Fruit fly (Drosophila melanogaster) whole organism, embryonic: ENCODE data around the gene tay.
A peak's percentile ranks its signal among the peaks of the same experiment; 100 is the strongest.

Experiments
- BtbVII ChIP-seq: fragments of 200-800 bp; sonication (Bioruptor generic); optimal IDR thresholded peaks from 3 replicates; lab custom pipeline; 2017; ENCODE audit warnings: missing biosample characterization, mild to moderate bottlenecking, missing genetic modification characterization
- Bteb2 ChIP-seq: fragments of 200-800 bp; sonication (Bioruptor generic); optimal IDR thresholded peaks from 2 replicates; lab custom pipeline; 2016; ENCODE audit warnings: missing biosample characterization, missing genetic modification characterization
- CG13287 ChIP-seq: fragments of 200-800 bp; sonication (Bioruptor generic); IDR thresholded peaks from 2 replicates; pipeline ENCODE4 v1.3.6; 2022; ENCODE audit warnings: missing biosample characterization, missing genetic modification characterization; ENCODE audit not compliant: partially characterized antibody
- CG14441 ChIP-seq: fragments of 200-800 bp; sonication (Bioruptor generic); IDR thresholded peaks from 2 replicates; pipeline ENCODE4 v1.3.6; 2022; ENCODE audit warnings: missing biosample characterization, missing genetic modification characterization
- CG15514 ChIP-seq: fragments of 200-800 bp; sonication (Bioruptor generic); optimal IDR thresholded peaks from 3 replicates; lab custom pipeline; 2017; ENCODE audit warnings: missing biosample characterization, missing genetic modification characterization, mild to moderate bottlenecking, moderate library complexity, missing genetic modification reagents
- CG17359 ChIP-seq: fragments of 200-800 bp; sonication (Bioruptor generic); optimal IDR thresholded peaks from 3 replicates; lab custom pipeline; 2018; ENCODE audit warnings: missing biosample characterization, mild to moderate bottlenecking, missing genetic modification characterization, moderate library complexity
- CG18262 ChIP-seq: fragments of 200-800 bp; optimal IDR thresholded peaks from 3 replicates; lab custom pipeline; 2019; ENCODE audit warnings: missing biosample characterization, mild to moderate bottlenecking, missing genetic modification characterization, moderate library complexity
- CG2120 ChIP-seq: fragments of 200-800 bp; sonication (Bioruptor generic); optimal IDR thresholded peaks from 3 replicates; lab custom pipeline; 2016; ENCODE audit warnings: missing biosample characterization, missing genetic modification characterization
- CG30431 ChIP-seq: fragments of 200-800 bp; sonication (Bioruptor generic); optimal IDR thresholded peaks from 2 replicates; lab custom pipeline; 2017; ENCODE audit warnings: missing biosample characterization, missing genetic modification characterization
- CG32767 ChIP-seq: fragments of 200-800 bp; sonication (Bioruptor generic); IDR thresholded peaks from 2 replicates; pipeline ENCODE4 v1.3.6; 2022; ENCODE audit warnings: missing biosample characterization, missing genetic modification characterization
- CG34376 ChIP-seq: fragments of 200-800 bp; sonication (Bioruptor generic); optimal IDR thresholded peaks from 2 replicates; lab custom pipeline; 2018; ENCODE audit warnings: missing biosample characterization, mild to moderate bottlenecking, missing genetic modification characterization
- CG34422 ChIP-seq: fragments of 200-800 bp; sonication (Bioruptor generic); IDR thresholded peaks from 3 replicates; pipeline ENCODE4 v1.3.6; 2022; ENCODE audit warnings: missing biosample characterization, missing genetic modification characterization
- CG4707 ChIP-seq: fragments of 200-800 bp; sonication (Bioruptor generic); optimal IDR thresholded peaks from 2 replicates; lab custom pipeline; 2018; ENCODE audit warnings: missing biosample characterization, mild to moderate bottlenecking, missing genetic modification characterization, moderate library complexity
- CG9215 ChIP-seq: fragments of 200-800 bp; sonication (Bioruptor generic); IDR thresholded peaks from 2 replicates; pipeline ENCODE4 v1.3.6; 2022; ENCODE audit warnings: missing biosample characterization, missing genetic modification characterization
- Camta ChIP-seq: fragments of 200-800 bp; sonication (Bioruptor generic); optimal IDR thresholded peaks from 2 replicates; lab custom pipeline; 2016; ENCODE audit warnings: missing biosample characterization, missing genetic modification characterization
- Hmr ChIP-seq: fragments of 200-800 bp; sonication (Bioruptor generic); optimal IDR thresholded peaks from 3 replicates; lab custom pipeline; 2017; ENCODE audit warnings: mild to moderate bottlenecking, missing biosample characterization, missing genetic modification reagents, missing genetic modification characterization
- Hr78 ChIP-seq, 2 experiments: fragments of 200-800 bp in 1 of 2; fragments of >200 bp in 1 of 2; sonication (Bioruptor generic) in 1 of 2; optimal IDR thresholded peaks; 2 replicates each; lab custom pipeline; 2017 to 2019; ENCODE audit warnings: missing biosample characterization in 2 of 2, missing genetic modification characterization in 2 of 2, mild to moderate bottlenecking in 1 of 2, moderate library complexity in 1 of 2
- Lhr ChIP-seq: fragments of 200-800 bp; sonication (Bioruptor generic); optimal IDR thresholded peaks from 3 replicates; lab custom pipeline; 2017; ENCODE audit warnings: mild to moderate bottlenecking, missing biosample characterization, missing genetic modification reagents, missing genetic modification characterization
- MBD-R2 ChIP-seq: fragments of 200-800 bp; sonication (Bioruptor generic); IDR thresholded peaks from 2 replicates; pipeline ENCODE4 v1.3.6; 2022; ENCODE audit warnings: missing biosample characterization, missing genetic modification characterization
- MESR4 ChIP-seq: fragments of 200-800 bp; sonication (Bioruptor generic); optimal IDR thresholded peaks from 2 replicates; lab custom pipeline; 2018; ENCODE audit warnings: missing biosample characterization, mild to moderate bottlenecking, missing genetic modification characterization, moderate library complexity
- Mes4 ChIP-seq: fragments of 200-800 bp; sonication (Bioruptor generic); optimal IDR thresholded peaks from 2 replicates; lab custom pipeline; 2016; ENCODE audit warnings: missing biosample characterization, missing genetic modification characterization
- NFAT ChIP-seq: fragments of 200-800 bp; sonication (Bioruptor generic); IDR thresholded peaks from 2 replicates; pipeline ENCODE4 v1.3.6; 2022; ENCODE audit warnings: missing biosample characterization, missing genetic modification characterization
- Nf-YB ChIP-seq: fragments of 200-800 bp; sonication (Bioruptor generic); optimal IDR thresholded peaks from 3 replicates; lab custom pipeline; 2019; ENCODE audit warnings: missing biosample characterization, mild to moderate bottlenecking, missing genetic modification characterization, moderate library complexity
- Oli ChIP-seq: fragments of 200-800 bp; sonication (Bioruptor generic); optimal IDR thresholded peaks from 2 replicates; lab custom pipeline; 2018; ENCODE audit warnings: missing biosample characterization, mild to moderate bottlenecking, missing genetic modification characterization, moderate library complexity
- Optix ChIP-seq: fragments of 200-800 bp; sonication (Bioruptor generic); IDR thresholded peaks from 3 replicates; pipeline ENCODE4 v1.3.6; 2022; ENCODE audit warnings: missing biosample characterization, missing genetic modification characterization
- Pdp1 ChIP-seq, 2 experiments: fragments of 200-800 bp; sonication (Bioruptor generic); optimal IDR thresholded peaks; 3 replicates each; lab custom pipeline; 2016; ENCODE audit warnings: missing biosample characterization in 2 of 2, missing genetic modification characterization in 2 of 2, mild to moderate bottlenecking in 1 of 2, moderate library complexity in 1 of 2
- Sry-δ ChIP-seq: fragments of 200-800 bp; sonication (Bioruptor generic); optimal IDR thresholded peaks from 2 replicates; lab custom pipeline; 2016; ENCODE audit warnings: missing biosample characterization, missing genetic modification characterization
- Trl ChIP-seq, 3 experiments: fragments of >200 bp in 2 of 3; fragments of 200-800 bp in 1 of 3; sonication (Bioruptor generic) in 1 of 3; optimal IDR thresholded peaks; 2 replicates in 1 of 3; 3 replicates in 2 of 3; lab custom pipeline; 2016 to 2017; ENCODE audit warnings: missing biosample characterization in 1 of 3, missing genetic modification characterization in 1 of 3
- Usf ChIP-seq: fragments of 200-800 bp; sonication (Bioruptor generic); optimal IDR thresholded peaks from 2 replicates; lab custom pipeline; 2017; ENCODE audit warnings: missing genotype, missing biosample characterization, missing genetic modification characterization
- ato ChIP-seq: fragments of 200-800 bp; sonication (Bioruptor generic); IDR thresholded peaks from 2 replicates; pipeline ENCODE4 v1.3.6; 2022; ENCODE audit warnings: missing biosample characterization, missing genetic modification characterization; ENCODE audit not compliant: partially characterized antibody
- az2 ChIP-seq: fragments of 200-800 bp; sonication (Bioruptor generic); optimal IDR thresholded peaks from 3 replicates; lab custom pipeline; 2016; ENCODE audit warnings: missing biosample characterization, missing genetic modification characterization
- chinmo ChIP-seq: fragments of 200-800 bp; sonication (Bioruptor generic); IDR thresholded peaks from 4 replicates; pipeline ENCODE4 v1.3.6; 2022; ENCODE audit warnings: missing biosample characterization, missing genetic modification characterization; ENCODE audit not compliant: partially characterized antibody
- dysf ChIP-seq: fragments of 200-800 bp; sonication (Bioruptor generic); IDR thresholded peaks from 3 replicates; pipeline ENCODE4 v1.3.6; 2022; ENCODE audit warnings: missing biosample characterization, missing genetic modification characterization
- eyg ChIP-seq: fragments of 200-800 bp; sonication (Bioruptor generic); optimal IDR thresholded peaks from 3 replicates; lab custom pipeline; 2016; ENCODE audit warnings: missing biosample characterization, missing genetic modification characterization
- grau ChIP-seq: fragments of 200-800 bp; optimal IDR thresholded peaks from 3 replicates; lab custom pipeline; 2019; ENCODE audit warnings: missing biosample characterization, mild to moderate bottlenecking, missing genetic modification characterization, moderate library complexity
- kay ChIP-seq: fragments of 200-800 bp; sonication (Bioruptor generic); optimal IDR thresholded peaks from 2 replicates; lab custom pipeline; 2016; ENCODE audit warnings: missing biosample characterization, missing genetic modification characterization
- lbe ChIP-seq: fragments of 200-800 bp; sonication (Bioruptor generic); optimal IDR thresholded peaks from 2 replicates; lab custom pipeline; 2016; ENCODE audit warnings: missing biosample characterization, mild to moderate bottlenecking, missing genetic modification characterization
- nerfin-2 ChIP-seq: fragments of 200-800 bp; sonication (Bioruptor generic); IDR thresholded peaks from 2 replicates; pipeline ENCODE4 v1.3.6; 2022; ENCODE audit warnings: missing biosample characterization, missing genetic modification characterization; ENCODE audit not compliant: partially characterized antibody
- nom ChIP-seq: fragments of 200-800 bp; sonication (Bioruptor generic); optimal IDR thresholded peaks from 2 replicates; lab custom pipeline; 2017; ENCODE audit warnings: missing biosample characterization, missing genetic modification characterization, mild to moderate bottlenecking, moderate library complexity, missing genetic modification reagents
- org-1 ChIP-seq: fragments of 200-800 bp; sonication (Bioruptor generic); optimal IDR thresholded peaks from 2 replicates; lab custom pipeline; 2017; ENCODE audit warnings: missing biosample characterization, missing genetic modification characterization
- row ChIP-seq: fragments of 200-800 bp; sonication (Bioruptor generic); IDR thresholded peaks from 3 replicates; pipeline ENCODE4 v1.3.6; 2022; ENCODE audit warnings: missing biosample characterization, missing genetic modification characterization
- sens ChIP-seq: fragments of 200-800 bp; sonication (Bioruptor generic); peaks from one replicate; lab custom pipeline; 2016; ENCODE audit warnings: missing biosample characterization, missing genetic modification characterization
- seq ChIP-seq: fragments of 200-800 bp; sonication (Bioruptor generic); IDR thresholded peaks from 2 replicates; pipeline ENCODE4 v1.3.6; 2022; ENCODE audit warnings: missing biosample characterization, missing genetic modification characterization
- sima ChIP-seq: fragments of 200-800 bp; sonication (Bioruptor generic); optimal IDR thresholded peaks from 2 replicates; lab custom pipeline; 2016; ENCODE audit warnings: missing biosample characterization, missing genetic modification characterization
- yki ChIP-seq: fragments of >200 bp; optimal IDR thresholded peaks from 3 replicates; lab custom pipeline; 2018

The tay gene

dm6 chrX:15834594-15835236, 52.4 kb downstream of the tay start (continued):
- TF ChIP-seq MBD-R2 (GFP tag; lab: Robert Waterston, UW) (no peak), kay (GFP tag; lab: Kevin White, UChicago) (peak; percentile 81), CG34422 (GFP tag; lab: Robert Waterston, UW) (peak; percentile 18; the same call in 1 of the 3 replicates), eyg (GFP tag; lab: Kevin White, UChicago) (no peak), Trl (optimal IDR thresholded peaks at IDR 0.05; lab: Kevin White, UChicago) (peak; percentile 89 to 96), Trl (GFP tag; optimal IDR thresholded peaks at IDR 0.05; lab: Kevin White, UChicago) (peak; percentile 5), Oli (tag; lab: Kevin White, UChicago) (no peak), sens (peak; percentile 50), dysf (GFP tag; lab: Robert Waterston, UW) (no peak), CG30431 (GFP tag; lab: Kevin White, UChicago) (no peak), seq (GFP tag; lab: Robert Waterston, UW) (no peak), sima (GFP tag; lab: Kevin White, UChicago) (no peak), CG13287 (GFP tag; lab: Robert Waterston, UW) (no peak), ato (GFP tag; lab: Robert Waterston, UW) (no peak), chinmo (peak; percentile 51; the same call in 1 of the 4 replicates), CG18262 (tag; lab: Kevin White, UChicago) (no peak), CG2120 (GFP tag; lab: Kevin White, UChicago) (no peak), row (peak; percentile 18; the same call in 1 of the 3 replicates), CG14441 (GFP tag; lab: Robert Waterston, UW) (no peak), CG32767 (GFP tag; lab: Robert Waterston, UW) (peak; percentile 79), nerfin-2 (GFP tag; lab: Robert Waterston, UW) (no peak), nom (GFP tag; lab: Kevin White, UChicago) (peak; percentile 57), Usf (GFP tag; lab: Kevin White, UChicago) (no peak), MESR4 (peak; percentile 60), Sry-δ (no peak), Lhr (GFP tag; lab: Kevin White, UChicago) (no peak), Hmr (GFP tag; lab: Kevin White, UChicago) (no peak), Hr78 (GFP tag; optimal IDR thresholded peaks at IDR 0.05; lab: Kevin White, UChicago) (no peak), Optix (no peak), Bteb2 (GFP tag; lab: Kevin White, UChicago) (no peak), BtbVII (GFP tag; lab: Kevin White, UChicago) (peak; percentile 24), CG4707 (GFP tag; lab: Kevin White, UChicago) (no peak), az2 (GFP tag; lab: Kevin White, UChicago) (no peak), Nf-YB (peak; percentile 16), CG34376 (GFP tag; lab: Kevin White, UChicago) (peak; percentile 49), lbe (GFP tag; lab: Kevin White, UChicago) (peak; percentile 52), Mes4 (GFP tag; lab: Kevin White, UChicago) (no peak), org-1 (GFP tag; lab: Kevin White, UChicago) (no peak), CG15514 (GFP tag; lab: Kevin White, UChicago) (peak; percentile 0), yki (peak; percentile 28)

dm6 chrX:15833957-15834356, 53.2 kb downstream of the tay start:
- TF ChIP-seq grau (tag; lab: Kevin White, UChicago) (peak; percentile 70), eyg (GFP tag; lab: Kevin White, UChicago) (no peak), Camta (GFP tag; lab: Kevin White, UChicago) (no peak), sens (peak; percentile 56), NFAT (GFP tag; lab: Robert Waterston, UW) (no peak), CG9215 (GFP tag; lab: Robert Waterston, UW) (no peak), CG17359 (tag; lab: Kevin White, UChicago) (no peak), Pdp1 (GFP tag; optimal IDR thresholded peaks at IDR 0.05; lab: Kevin White, UChicago) (peak in 1 of 2 experiments; percentile 80)
